Worm (Caenorhabditis elegans) whole organism, young adult: Measurements from ENCODE around the gene clec-205.

Source experiments
- C17E4.6 ChIP-seq: fragments of 200-800 bp; sonication (Bioruptor generic); IDR thresholded peaks from 2 replicates; pipeline ENCODE4 v1.3.6; 2022; ENCODE audit warnings: missing genetic modification reagents, missing genetic modification characterization, missing compliant biosample characterization
- D2030.7 ChIP-seq: fragments of 200-800 bp; sonication (Bioruptor generic); IDR thresholded peaks from 2 replicates; pipeline ENCODE4 v1.3.6; 2022; ENCODE audit warnings: missing genetic modification reagents, missing genetic modification characterization, missing compliant biosample characterization
- F22D6.2 ChIP-seq: sonication (generic microtip); optimal IDR thresholded peaks from 2 replicates; lab custom pipeline; 2016; ENCODE audit warnings: mild to moderate bottlenecking, missing genetic modification characterization, missing compliant biosample characterization
- F37B4.10 ChIP-seq: fragments of 200-800 bp; sonication (Bioruptor generic); IDR thresholded peaks from 2 replicates; pipeline ENCODE4 v1.3.6; 2022; ENCODE audit warnings: missing genetic modification characterization, missing compliant biosample characterization
- F49E8.2 ChIP-seq: sonication (generic microtip); optimal IDR thresholded peaks from 3 replicates; lab custom pipeline; 2017; ENCODE audit warnings: missing genetic modification characterization, mild to moderate bottlenecking, missing compliant biosample characterization, antibody characterized with exemption, moderate library complexity; ENCODE audit not compliant: insufficient read depth
- K11D2.4 ChIP-seq: fragments of 200-800 bp; sonication (Bioruptor generic); IDR thresholded peaks from 2 replicates; pipeline ENCODE4 v1.3.6; 2022; ENCODE audit warnings: missing genetic modification reagents, missing genetic modification characterization, missing compliant biosample characterization
- Y53G8AR.9 ChIP-seq: fragments of 200-800 bp; sonication (Bioruptor generic); conservative IDR thresholded peaks from 2 replicates; pipeline ENCODE4 v1.3.6; 2022; ENCODE audit warnings: missing genetic modification reagents, missing genetic modification characterization, missing compliant biosample characterization
- Y56A3A.18 ChIP-seq: fragments of 200-800 bp; sonication (Bioruptor generic); IDR thresholded peaks from 2 replicates; pipeline ENCODE4 v1.3.6; 2022; ENCODE audit warnings: missing genetic modification reagents, missing genetic modification characterization, missing compliant biosample characterization
- Y95B8A.8 ChIP-seq: fragments of 200-800 bp; sonication (Bioruptor generic); IDR thresholded peaks from 2 replicates; pipeline ENCODE4 v1.3.6; 2022; ENCODE audit warnings: missing genetic modification reagents, missing genetic modification characterization, missing compliant biosample characterization
- ZK185.1 ChIP-seq: sonication (generic microtip); optimal IDR thresholded peaks from 2 replicates; lab custom pipeline; 2016; ENCODE audit warnings: mild to moderate bottlenecking, missing genetic modification characterization, missing compliant biosample characterization; ENCODE audit not compliant: poor library complexity, severe bottlenecking
- akir-1 ChIP-seq: fragments of 200-800 bp; sonication (Bioruptor generic); optimal IDR thresholded peaks from 2 replicates; lab custom pipeline; 2018; ENCODE audit warnings: mild to moderate bottlenecking, missing genetic modification characterization, moderate library complexity, missing compliant biosample characterization
- aptf-3 ChIP-seq: fragments of 200-800 bp; sonication (Bioruptor generic); IDR thresholded peaks from 2 replicates; pipeline ENCODE4 v1.3.6; 2022; ENCODE audit warnings: missing genetic modification characterization, missing compliant biosample characterization
- attf-5 ChIP-seq: fragments of 200-800 bp; sonication (Bioruptor generic); optimal IDR thresholded peaks from 2 replicates; lab custom pipeline; 2018; ENCODE audit warnings: mild to moderate bottlenecking, missing genetic modification characterization, missing compliant biosample characterization
- attf-6 ChIP-seq: fragments of 200-800 bp; sonication (Bioruptor generic); IDR thresholded peaks from 2 replicates; pipeline ENCODE4 v1.3.6; 2022; ENCODE audit warnings: missing genetic modification reagents, missing genetic modification characterization, missing compliant biosample characterization
- bed-1 ChIP-seq: fragments of 200-800 bp; sonication (Bioruptor generic); IDR thresholded peaks from 2 replicates; pipeline ENCODE4 v1.3.6; 2022; ENCODE audit warnings: missing genetic modification reagents, missing genetic modification characterization, missing compliant biosample characterization
- cebp-1 ChIP-seq, 2 experiments: fragments of 200-800 bp in 1 of 2; sonication (Bioruptor generic) in 1 of 2; sonication (generic microtip) in 1 of 2; IDR thresholded peaks in 1 of 2; optimal IDR thresholded peaks in 1 of 2; 2 replicates each; pipeline versions ENCODE4 v1.3.6 to Lab custom; 2017 to 2022; ENCODE audit warnings: missing compliant biosample characterization in 2 of 2, missing genetic modification characterization in 2 of 2, mild to moderate bottlenecking in 1 of 2, missing genetic modification reagents in 1 of 2, moderate library complexity in 1 of 2
- cebp-2 ChIP-seq: fragments of 200-800 bp; sonication (Bioruptor generic); IDR thresholded peaks from 2 replicates; pipeline ENCODE4 v1.3.6; 2022; ENCODE audit warnings: missing genetic modification characterization, missing compliant biosample characterization
- ceh-58 ChIP-seq: fragments of 200-800 bp; sonication (Bioruptor generic); IDR thresholded peaks from 2 replicates; pipeline ENCODE4 v1.3.6; 2022; ENCODE audit warnings: missing genetic modification characterization, missing compliant biosample characterization
- ceh-79 ChIP-seq: sonication (generic microtip); optimal IDR thresholded peaks from 2 replicates; lab custom pipeline; 2017; ENCODE audit warnings: mild to moderate bottlenecking, missing genetic modification characterization, missing compliant biosample characterization
- ceh-91 ChIP-seq: fragments of 200-800 bp; sonication (Bioruptor generic); IDR thresholded peaks from 2 replicates; pipeline ENCODE4 v1.3.6; 2022; ENCODE audit warnings: missing genetic modification reagents, missing genetic modification characterization, missing compliant biosample characterization
- ets-4 ChIP-seq: fragments of 200-800 bp; sonication (Bioruptor generic); optimal IDR thresholded peaks from 2 replicates; lab custom pipeline; 2018; ENCODE audit warnings: mild to moderate bottlenecking, missing genetic modification characterization, missing compliant biosample characterization
- fkh-3 ChIP-seq: sonication (generic microtip); optimal IDR thresholded peaks from 2 replicates; lab custom pipeline; 2016; ENCODE audit warnings: mild to moderate bottlenecking, missing genetic modification characterization, missing compliant biosample characterization
- hlh-12 ChIP-seq: sonication (generic microtip); optimal IDR thresholded peaks from 2 replicates; lab custom pipeline; 2016; ENCODE audit warnings: missing genetic modification characterization, missing compliant biosample characterization
- hsf-1 ChIP-seq: fragments of 200-800 bp; sonication (Bioruptor generic); IDR thresholded peaks from 2 replicates; pipeline ENCODE4 v1.3.6; 2022; ENCODE audit warnings: missing genetic modification reagents, missing genetic modification characterization, missing compliant biosample characterization
- lag-1 ChIP-seq: fragments of 200-800 bp; sonication (Bioruptor generic); IDR thresholded peaks from 2 replicates; pipeline ENCODE4 v1.3.6; 2022; ENCODE audit warnings: missing genetic modification reagents, missing genetic modification characterization, missing compliant biosample characterization
- let-526 ChIP-seq: fragments of 200-800 bp; sonication (Bioruptor generic); IDR thresholded peaks from 2 replicates; pipeline ENCODE4 v1.3.6; 2022; ENCODE audit warnings: missing genetic modification reagents, missing genetic modification characterization, missing compliant biosample characterization
- madf-3 ChIP-seq: fragments of 200-800 bp; sonication (Bioruptor generic); IDR thresholded peaks from 2 replicates; pipeline ENCODE4 v1.3.6; 2022; ENCODE audit warnings: missing genetic modification reagents, missing genetic modification characterization, missing compliant biosample characterization
- madf-8 ChIP-seq: fragments of 200-800 bp; sonication (Bioruptor generic); conservative IDR thresholded peaks from 2 replicates; pipeline ENCODE4 v1.3.6; 2022; ENCODE audit warnings: missing genetic modification reagents, missing genetic modification characterization, missing compliant biosample characterization
- mcd-1 ChIP-seq: fragments of 200-800 bp; sonication (Bioruptor generic); IDR thresholded peaks from 2 replicates; pipeline ENCODE4 v1.3.6; 2022; ENCODE audit warnings: missing genetic modification reagents, missing genetic modification characterization, missing compliant biosample characterization
- nfya-2 ChIP-seq: fragments of 200-800 bp; sonication (Bioruptor generic); IDR thresholded peaks from 2 replicates; pipeline ENCODE4 v1.3.6; 2022; ENCODE audit warnings: missing genetic modification reagents, missing genetic modification characterization, missing compliant biosample characterization
- nhr-80 ChIP-seq: sonication (generic microtip); optimal IDR thresholded peaks from 2 replicates; lab custom pipeline; 2016; ENCODE audit warnings: missing genetic modification characterization, missing compliant biosample characterization
- repo-1 ChIP-seq: sonication (generic microtip); optimal IDR thresholded peaks from 2 replicates; lab custom pipeline; 2017; ENCODE audit warnings: mild to moderate bottlenecking, missing genetic modification characterization, missing compliant biosample characterization
- sea-2 ChIP-seq: fragments of 200-800 bp; sonication (Bioruptor generic); IDR thresholded peaks from 2 replicates; pipeline ENCODE4 v1.3.6; 2022; ENCODE audit warnings: missing genetic modification characterization, missing compliant biosample characterization
- snpc-1.1 ChIP-seq: sonication (generic microtip); optimal IDR thresholded peaks from 2 replicates; lab custom pipeline; 2017; ENCODE audit warnings: missing genetic modification characterization, mild to moderate bottlenecking, missing compliant biosample characterization, antibody characterized with exemption, moderate library complexity, missing genotype, missing genetic modification reagents; ENCODE audit not compliant: insufficient read depth
- snpc-4 ChIP-seq, 5 experiments: fragments of 150-350 bp in 1 of 5; sonication (generic microtip) in 4 of 5; optimal IDR thresholded peaks; 2 replicates each; lab custom pipeline; 2014 to 2018; ENCODE audit warnings: missing genetic modification characterization in 5 of 5, missing biosample characterization in 3 of 5, antibody characterized with exemption in 2 of 5, mild to moderate bottlenecking in 2 of 5, missing compliant biosample characterization in 2 of 5, missing genotype in 2 of 5, moderate library complexity in 2 of 5, missing genetic modification reagents in 1 of 5
- unc-130 ChIP-seq: sonication (generic microtip); optimal IDR thresholded peaks from 2 replicates; lab custom pipeline; 2016; ENCODE audit warnings: missing genetic modification reagents, missing genetic modification characterization, missing compliant biosample characterization
- zim-3 ChIP-seq: sonication (generic microtip); optimal IDR thresholded peaks from 2 replicates; lab custom pipeline; 2017; ENCODE audit warnings: mild to moderate bottlenecking, missing genetic modification characterization, moderate library complexity, missing compliant biosample characterization
- ztf-25 ChIP-seq: fragments of 200-800 bp; sonication (Bioruptor generic); IDR thresholded peaks from 2 replicates; pipeline ENCODE4 v1.3.6; 2022; ENCODE audit warnings: missing genetic modification reagents, missing genetic modification characterization, missing compliant biosample characterization
- ztf-26 ChIP-seq: sonication (generic microtip); optimal IDR thresholded peaks from 2 replicates; lab custom pipeline; 2017; ENCODE audit warnings: missing genetic modification characterization, missing compliant biosample characterization
- ztf-3 ChIP-seq: fragments of 200-800 bp; sonication (Bioruptor generic); optimal IDR thresholded peaks from 2 replicates; lab custom pipeline; 2018; ENCODE audit warnings: mild to moderate bottlenecking, missing genetic modification characterization, missing compliant biosample characterization
- ztf-6 ChIP-seq: fragments of 200-800 bp; sonication (Bioruptor generic); IDR thresholded peaks from 2 replicates; pipeline ENCODE4 v1.3.6; 2022; ENCODE audit warnings: missing genetic modification reagents, missing genetic modification characterization, missing compliant biosample characterization

The clec-205 gene

DNA sequence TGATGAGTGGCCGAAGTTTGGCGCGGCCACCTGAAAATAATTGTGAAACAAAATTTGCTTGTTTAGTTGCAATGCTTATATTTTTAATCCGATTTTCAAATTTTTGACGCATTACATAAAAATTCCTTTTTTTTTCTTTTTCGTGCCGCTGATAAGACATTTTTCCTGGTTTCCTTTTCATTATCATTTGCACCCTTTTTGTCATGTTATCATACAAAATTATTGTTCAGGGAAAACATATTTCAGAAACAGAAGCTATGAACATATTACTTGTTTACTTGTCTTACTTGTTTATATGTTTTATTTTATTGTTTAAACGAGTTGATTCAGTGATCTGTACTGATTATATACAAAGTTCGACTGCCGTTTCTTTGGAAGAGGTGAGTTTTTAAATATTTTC lies at the start of gene clec-205:
Gene clec-205, plus strand, starts transcription at position 212 of the 400 bp plus-strand sequence.
- no peak for TF ChIP-seq attf-6
- peak; percentile 46 for TF ChIP-seq nhr-80 (tag; lab: Kevin White, UChicago)

- TF ChIP-seq snpc-4 (GFP tag; optimal IDR thresholded peaks at IDR 0.05; lab: Kevin White, UChicago) (no peak), snpc-4 (tag; optimal IDR thresholded peaks at IDR 0.05; lab: Kevin White, UChicago) (no peak), ztf-26 (tag; lab: Kevin White, UChicago) (no peak), attf-5 (GFP tag; lab: Kevin White, UChicago) (no peak), unc-130 (no peak), zim-3 (tag; lab: Kevin White, UChicago) (no peak), Y56A3A.18 (GFP tag; lab: Robert Waterston, UW) (no peak), madf-8 (no peak), F49E8.2 (no peak), D2030.7 (GFP tag; lab: Robert Waterston, UW) (no peak), ztf-3 (no peak)
- TF ChIP-seq, all 124 proteins: peak for 0
Observed at ce11 chrV:1710909-1711308, 49.8 kb upstream of the clec-205 start, which contains the start of gene srw-100. Gene srw-100 (plus strand): TSS chrV:1711209.

ce11 chrV:1712471-1712870 lies 48.2 kb upstream of the clec-205 start:
- peak; percentile 34; the same call in 1 of the 2 replicates for TF ChIP-seq C17E4.6

ce11 chrV:1713761-1714160 lies 46.9 kb upstream of the clec-205 start:
- TF ChIP-seq K11D2.4 (GFP tag; lab: Robert Waterston, UW) (peak; percentile 64), nfya-2 (GFP tag; lab: Robert Waterston, UW) (0 out of 2 replicates have a peak, but pooled peaks have one; percentile 72), aptf-3 (GFP tag; lab: Robert Waterston, UW) (0 out of 2 replicates have a peak, but pooled peaks have one; percentile 21), bed-1 (GFP tag; lab: Robert Waterston, UW) (0 out of 2 replicates have a peak, but pooled peaks have one; percentile 73), ztf-6 (peak; percentile 8; the same call in 1 of the 2 replicates), ceh-58 (GFP tag; lab: Robert Waterston, UW) (peak; percentile 77; the same call in 1 of the 2 replicates), ceh-91 (GFP tag; lab: Robert Waterston, UW) (peak; percentile 28; the same call in 1 of the 2 replicates), lag-1 (GFP tag; lab: Robert Waterston, UW) (peak; percentile 63; the same call in 1 of the 2 replicates), sea-2 (peak; percentile 77; the same call in 1 of the 2 replicates), cebp-2 (GFP tag; lab: Robert Waterston, UW) (peak; percentile 37; the same call in 1 of the 2 replicates), ztf-25 (GFP tag; lab: Robert Waterston, UW) (0 out of 2 replicates have a peak, but pooled peaks have one; percentile 31), F37B4.10 (GFP tag; lab: Robert Waterston, UW) (0 out of 2 replicates have a peak, but pooled peaks have one; percentile 92), Y95B8A.8 (GFP tag; lab: Robert Waterston, UW) (peak; percentile 75)

- TF ChIP-seq ceh-79 (tag; lab: Kevin White, UChicago): no peak
- no peak for TF ChIP-seq madf-3
- TF ChIP-seq repo-1 (tag; lab: Kevin White, UChicago): no peak
- no peak for TF ChIP-seq ets-4 (GFP tag; lab: Kevin White, UChicago)
- no peak for TF ChIP-seq Y53G8AR.9 (GFP tag; lab: Robert Waterston, UW)
- TF ChIP-seq F22D6.2: no peak
- TF ChIP-seq hsf-1: no peak
- TF ChIP-seq ceh-91 (GFP tag; lab: Robert Waterston, UW): no peak
- no peak for TF ChIP-seq ZK185.1 (tag; lab: Kevin White, UChicago)
- TF ChIP-seq cebp-1 (GFP tag; IDR thresholded peaks at IDR 0.05; lab: Robert Waterston, UW): no peak
- TF ChIP-seq cebp-1 (tag; optimal IDR thresholded peaks at IDR 0.05; lab: Kevin White, UChicago): no peak
- no peak for TF ChIP-seq let-526
- no peak for TF ChIP-seq hlh-12 (tag; lab: Kevin White, UChicago)
- no peak for TF ChIP-seq ztf-26 (tag; lab: Kevin White, UChicago)
- TF ChIP-seq fkh-3 (tag; lab: Kevin White, UChicago): no peak
- no peak for TF ChIP-seq snpc-1.1 (tag; lab: Kevin White, UChicago)
- no peak for TF ChIP-seq mcd-1 (GFP tag; lab: Robert Waterston, UW)
- TF ChIP-seq akir-1: no peak
Observed at ce11 chrV:1716892-1717291, 43.8 kb upstream of the clec-205 start, which contains the start of gene srw-103. Gene srw-103 (plus strand): TSS chrV:1717192.
